Fruit fly (Drosophila melanogaster): ENCODE data around the gene CG1958.

DNA sequence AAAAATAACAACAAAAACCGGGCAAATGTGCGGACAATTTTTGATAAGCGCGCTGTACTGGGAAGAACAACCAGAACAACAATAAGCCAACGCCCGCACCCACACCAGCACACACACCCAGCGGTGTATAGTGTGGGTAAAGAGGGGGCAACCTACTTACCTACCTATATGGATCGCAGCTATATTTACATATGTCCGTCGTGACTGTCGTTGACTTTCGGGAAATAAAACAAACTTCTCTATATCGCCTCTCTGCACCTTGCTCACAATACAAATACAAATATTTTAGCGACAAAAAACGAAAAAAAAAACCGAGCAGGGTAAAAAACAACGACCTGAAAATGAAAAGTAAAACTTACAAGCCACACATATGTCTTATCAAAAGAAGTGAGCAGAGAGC, 39.4 kb upstream of the CG1958 start:
- TF ChIP-seq CG8478 (optimal IDR thresholded peaks at IDR 0.05) (no peak), CTCF (optimal IDR thresholded peaks at IDR 0.05) (no peak)

All from S2 (cell line).